In the genomic region with DNA sequence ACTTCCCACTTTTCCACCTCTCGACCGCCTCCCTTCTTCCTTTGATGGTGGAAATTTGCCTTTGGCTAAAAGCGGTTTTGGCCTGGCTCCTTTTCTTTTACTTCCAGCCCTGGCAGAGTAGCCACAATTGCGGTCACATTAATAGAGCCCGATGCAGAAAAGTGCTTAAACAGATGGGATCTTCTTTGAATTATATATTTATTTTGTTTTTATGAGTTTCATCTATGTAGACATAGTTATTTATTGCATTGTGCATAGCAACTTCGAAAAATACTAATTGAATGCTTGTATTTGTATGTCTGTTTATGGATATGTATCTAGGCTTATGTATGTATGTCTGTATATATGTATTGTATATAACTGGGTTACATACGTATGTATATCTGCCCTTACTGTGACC, we compare ENCODE assay signal across 1 fruit fly cellular context.
TF ChIP-seq lines count a peak whose summit lies in the region.

No protein-coding gene starts in this region.

TF ChIP-seq in whole organism, embryonic, 481 proteins besides CTCF, POLR2A, EP300 and RAD21 (continued from another document):
- TF ChIP-seq dpn (GFP tag; optimal IDR thresholded peaks at IDR 0.05; lab: Kevin White, UChicago) (peak; percentile 1 to 45), CG18599 (GFP tag; optimal IDR thresholded peaks at IDR 0.05; lab: Kevin White, UChicago) (peak; percentile 90), CG31441 (GFP tag; IDR thresholded peaks at IDR 0.05; lab: Robert Waterston, UW) (peak; percentile 46; the same call in 1 of the 2 replicates), stwl (tag; optimal IDR thresholded peaks at IDR 0.05; lab: Kevin White, UChicago) (no peak), ato (GFP tag; IDR thresholded peaks at IDR 0.05; lab: Robert Waterston, UW; ENCODE audit: partially characterized antibody) (no peak), CG7372 (GFP tag; IDR thresholded peaks at IDR 0.05; lab: Robert Waterston, UW) (0 out of 2 replicates have a peak, but pooled peaks have one; percentile 14), Chrac-16 (GFP tag; optimal IDR thresholded peaks at IDR 0.05; lab: Kevin White, UChicago) (no peak), unpg (GFP tag; optimal IDR thresholded peaks at IDR 0.05; lab: Kevin White, UChicago) (peak; percentile 71), CG8359 (GFP tag; optimal IDR thresholded peaks at IDR 0.05; lab: Kevin White, UChicago; ENCODE audit: borderline replicate concordance) (no peak), dysf (GFP tag; IDR thresholded peaks at IDR 0.05; lab: Robert Waterston, UW) (peak; percentile 64; the same call in 2 of the 3 replicates), CG34376 (GFP tag; optimal IDR thresholded peaks at IDR 0.05; lab: Kevin White, UChicago) (no peak), CG8924 (tag; optimal IDR thresholded peaks at IDR 0.05; lab: Kevin White, UChicago) (peak; percentile 51), CG32532 (GFP tag; IDR thresholded peaks at IDR 0.05; lab: Robert Waterston, UW) (peak; percentile 62), Trl (optimal IDR thresholded peaks at IDR 0.05; lab: Kevin White, UChicago) (no peak), Trl (GFP tag; optimal IDR thresholded peaks at IDR 0.05; lab: Kevin White, UChicago) (no peak), CG12071 (GFP tag; optimal IDR thresholded peaks at IDR 0.05; lab: Kevin White, UChicago) (peak; percentile 42), CG15514 (GFP tag; optimal IDR thresholded peaks at IDR 0.05; lab: Kevin White, UChicago) (peak; percentile 58), CG2678 (tag; optimal IDR thresholded peaks at IDR 0.05; lab: Kevin White, UChicago) (peak; percentile 84), Camta (GFP tag; optimal IDR thresholded peaks at IDR 0.05; lab: Kevin White, UChicago) (peak; percentile 1), Dek (tag; optimal IDR thresholded peaks at IDR 0.05; lab: Kevin White, UChicago) (peak; percentile 62), ttk (GFP tag; IDR thresholded peaks at IDR 0.05; lab: Robert Waterston, UW) (peak; percentile 46; the same call in 1 of the 2 replicates), Blimp-1 (GFP tag; optimal IDR thresholded peaks at IDR 0.05; lab: Kevin White, UChicago) (peak; percentile 43), fd102C (GFP tag; optimal IDR thresholded peaks at IDR 0.05; lab: Kevin White, UChicago) (no peak), crc (GFP tag; optimal IDR thresholded peaks at IDR 0.05; lab: Kevin White, UChicago) (no peak), Xrp1 (GFP tag; IDR thresholded peaks at IDR 0.05; lab: Robert Waterston, UW) (peak; percentile 61; the same call in 1 of the 2 replicates), Hr3 (GFP tag; optimal IDR thresholded peaks at IDR 0.05; lab: Kevin White, UChicago) (peak; percentile 27), CG9437 (GFP tag; optimal IDR thresholded peaks at IDR 0.05; lab: Kevin White, UChicago) (peak; percentile 15), tio (GFP tag; optimal IDR thresholded peaks at IDR 0.05; lab: Kevin White, UChicago) (peak; percentile 24), CG12299 (tag; optimal IDR thresholded peaks at IDR 0.05; lab: Kevin White, UChicago) (no peak), Hr51 (GFP tag; optimal IDR thresholded peaks at IDR 0.05; lab: Kevin White, UChicago) (peak in 1 of 2 experiments; percentile 71), CG2129 (GFP tag; IDR thresholded peaks at IDR 0.05; lab: Robert Waterston, UW; ENCODE audit: partially characterized antibody) (no peak), tgo (GFP tag; IDR thresholded peaks at IDR 0.05; lab: Robert Waterston, UW) (peak; percentile 31; the same call in 1 of the 3 replicates), Adf1 (GFP tag; IDR thresholded peaks at IDR 0.05; lab: Robert Waterston, UW) (peak; percentile 18; the same call in 1 of the 2 replicates), Xbp1 (GFP tag; optimal IDR thresholded peaks at IDR 0.05; lab: Kevin White, UChicago) (peak; percentile 36), CG16815 (GFP tag; optimal IDR thresholded peaks at IDR 0.05; lab: Kevin White, UChicago) (peak; percentile 1), CG8290 (GFP tag; optimal IDR thresholded peaks at IDR 0.05; lab: Kevin White, UChicago) (no peak), CG8290 (tag; optimal IDR thresholded peaks at IDR 0.05; lab: Kevin White, UChicago) (no peak), CG4404 (GFP tag; IDR thresholded peaks at IDR 0.05; lab: Robert Waterston, UW) (0 out of 2 replicates have a peak, but pooled peaks have one; percentile 9), CG17385 (GFP tag; optimal IDR thresholded peaks at IDR 0.05; lab: Kevin White, UChicago) (peak; percentile 54), al (GFP tag; IDR thresholded peaks at IDR 0.05; lab: Robert Waterston, UW) (0 out of 2 replicates have a peak, but pooled peaks have one; percentile 14), Ets65A (GFP tag; lab: Kevin White, UChicago) (no peak), CG1233 (GFP tag; optimal IDR thresholded peaks at IDR 0.05; lab: Kevin White, UChicago) (peak; percentile 41), Ssrp (tag; optimal IDR thresholded peaks at IDR 0.05; lab: Kevin White, UChicago) (peak; percentile 36), CG5245 (GFP tag; optimal IDR thresholded peaks at IDR 0.05; lab: Kevin White, UChicago) (peak; percentile 26), Opbp (GFP tag; IDR thresholded peaks at IDR 0.05; lab: Robert Waterston, UW; ENCODE audit: partially characterized antibody) (no peak), ind (GFP tag; optimal IDR thresholded peaks at IDR 0.05; lab: Kevin White, UChicago) (peak; percentile 41), CG10267 (tag; optimal IDR thresholded peaks at IDR 0.05; lab: Kevin White, UChicago) (peak; percentile 38), odd (GFP tag; optimal IDR thresholded peaks at IDR 0.05; lab: Kevin White, UChicago) (peak; percentile 48), Scr (GFP tag; IDR thresholded peaks at IDR 0.05; lab: Robert Waterston, UW; ENCODE audit: partially characterized antibody) (no peak), gro (GFP tag; optimal IDR thresholded peaks at IDR 0.05; lab: Kevin White, UChicago) (peak; percentile 42), CkIIα-i1 (GFP tag; IDR thresholded peaks at IDR 0.05; lab: Robert Waterston, UW) (no peak), Kr (GFP tag; optimal IDR thresholded peaks at IDR 0.05; lab: Kevin White, UChicago) (no peak), zf30C (GFP tag; optimal IDR thresholded peaks at IDR 0.05; lab: Kevin White, UChicago) (no peak), Ada2b (GFP tag; IDR thresholded peaks at IDR 0.05; lab: Robert Waterston, UW) (peak; percentile 67; the same call in 1 of the 2 replicates), CG4360 (GFP tag; IDR thresholded peaks at IDR 0.05; lab: Robert Waterston, UW) (no peak)
